Worm (Caenorhabditis elegans): ENCODE measurements around the gene mltn-11.

DNA sequence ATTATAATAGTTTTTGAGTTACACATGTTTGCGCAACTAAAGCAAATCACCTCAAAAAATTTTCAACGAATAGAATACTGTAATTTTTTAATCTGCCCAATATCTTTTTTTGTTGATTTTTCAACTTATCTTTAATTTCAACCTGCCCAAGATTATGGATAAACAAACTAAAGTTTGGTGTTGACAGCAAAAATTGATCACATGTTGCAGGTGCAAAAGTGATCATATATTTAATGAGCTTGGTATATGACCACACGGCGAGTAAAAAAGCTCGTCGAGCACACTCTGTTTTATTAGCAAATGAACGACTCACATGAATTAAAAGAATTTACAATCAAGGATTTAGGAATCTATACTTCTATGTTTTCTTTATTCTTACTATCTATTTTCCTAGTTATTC is 39.6 kb downstream of the mltn-11 start, which contains the start of gene srz-1:
- no peak for TF ChIP-seq skn-1 (tag; optimal IDR thresholded peaks at IDR 0.05)
- TF ChIP-seq nhr-11 (tag; optimal IDR thresholded peaks at IDR 0.05) = no peak
- TF ChIP-seq egl-27 (tag; optimal IDR thresholded peaks at IDR 0.05) = no peak
- no peak for TF ChIP-seq Y55F3AM.14 (GFP tag; optimal IDR thresholded peaks at IDR 0.05)
- no peak for TF ChIP-seq fos-1 (tag; optimal IDR thresholded peaks at IDR 0.05)
- TF ChIP-seq unc-62 (GFP tag; optimal IDR thresholded peaks at IDR 0.05) = no peak
- TF ChIP-seq aly-2 (tag; optimal IDR thresholded peaks at IDR 0.05) = no peak
- TF ChIP-seq R02D3.7 (tag; optimal IDR thresholded peaks at IDR 0.05) = no peak
- TF ChIP-seq zag-1 (tag; optimal IDR thresholded peaks at IDR 0.05) = no peak
- TF ChIP-seq ama-1 (optimal IDR thresholded peaks at IDR 0.05) = no peak
